Fruit fly (Drosophila melanogaster) whole organism, embryonic: ENCODE results near the gene CG13248.
A peak's percentile ranks its signal among the peaks of the same experiment; 100 is the strongest.

Experiments
- Bgb ChIP-seq: fragments of 200-800 bp; sonication (Bioruptor generic); IDR thresholded peaks from 2 replicates; pipeline ENCODE4 v1.3.6; 2022; ENCODE audit warnings: missing biosample characterization, missing genetic modification characterization; ENCODE audit not compliant: partially characterized antibody
- BtbVII ChIP-seq: fragments of 200-800 bp; sonication (Bioruptor generic); optimal IDR thresholded peaks from 3 replicates; lab custom pipeline; 2017; ENCODE audit warnings: missing biosample characterization, mild to moderate bottlenecking, missing genetic modification characterization
- C15 ChIP-seq: fragments of 200-800 bp; sonication (Bioruptor generic); IDR thresholded peaks from 3 replicates; pipeline ENCODE4 v1.3.6; 2022; ENCODE audit warnings: missing biosample characterization, missing genetic modification characterization
- CG12155 ChIP-seq: fragments of 200-800 bp; sonication (Bioruptor generic); optimal IDR thresholded peaks from 3 replicates; lab custom pipeline; 2016; ENCODE audit warnings: missing biosample characterization, missing genetic modification characterization
- CG12769 ChIP-seq: fragments of 200-800 bp; sonication (Bioruptor generic); optimal IDR thresholded peaks from 2 replicates; lab custom pipeline; 2019; ENCODE audit warnings: missing biosample characterization, mild to moderate bottlenecking, missing genetic modification characterization, moderate library complexity
- CG13424 ChIP-seq: fragments of 200-800 bp; sonication (Bioruptor generic); optimal IDR thresholded peaks from 2 replicates; lab custom pipeline; 2019; ENCODE audit warnings: missing biosample characterization, mild to moderate bottlenecking, missing genetic modification characterization, moderate library complexity
- CG14667 ChIP-seq: fragments of 200-800 bp; sonication (Bioruptor generic); IDR thresholded peaks from 2 replicates; pipeline ENCODE4 v1.3.6; 2022; ENCODE audit warnings: missing biosample characterization, missing genetic modification characterization
- CG1529 ChIP-seq: fragments of 200-800 bp; sonication (Bioruptor generic); optimal IDR thresholded peaks from 3 replicates; lab custom pipeline; 2018; ENCODE audit warnings: missing biosample characterization, missing genetic modification characterization
- CG17186 ChIP-seq: fragments of 200-800 bp; sonication (Bioruptor generic); optimal IDR thresholded peaks from 3 replicates; lab custom pipeline; 2017; ENCODE audit warnings: missing biosample characterization, missing genetic modification reagents, missing genetic modification characterization
- CG17829 ChIP-seq: fragments of 200-800 bp; optimal IDR thresholded peaks from 2 replicates; lab custom pipeline; 2019; ENCODE audit warnings: missing biosample characterization, mild to moderate bottlenecking, missing genetic modification characterization, moderate library complexity
- CG18476 ChIP-seq: fragments of 200-800 bp; sonication (Bioruptor generic); optimal IDR thresholded peaks from 2 replicates; lab custom pipeline; 2016; ENCODE audit warnings: missing biosample characterization, mild to moderate bottlenecking, missing genetic modification characterization
- CG2120 ChIP-seq: fragments of 200-800 bp; sonication (Bioruptor generic); optimal IDR thresholded peaks from 3 replicates; lab custom pipeline; 2016; ENCODE audit warnings: missing biosample characterization, missing genetic modification characterization
- CG3838 ChIP-seq: fragments of 200-800 bp; sonication (Bioruptor generic); optimal IDR thresholded peaks from 3 replicates; lab custom pipeline; 2016; ENCODE audit warnings: missing biosample characterization, missing genetic modification characterization
- CG6689 ChIP-seq: fragments of 200-800 bp; sonication (Bioruptor generic); IDR thresholded peaks from 2 replicates; pipeline ENCODE4 v1.3.6; 2022; ENCODE audit warnings: missing biosample characterization, missing genetic modification characterization
- CG6765 ChIP-seq: fragments of 200-800 bp; sonication (Bioruptor generic); optimal IDR thresholded peaks from 3 replicates; lab custom pipeline; 2017; ENCODE audit warnings: missing biosample characterization, mild to moderate bottlenecking, missing genetic modification characterization
- CG7987 ChIP-seq: fragments of 200-800 bp; sonication (Bioruptor generic); optimal IDR thresholded peaks from 2 replicates; lab custom pipeline; 2018; ENCODE audit warnings: missing biosample characterization, mild to moderate bottlenecking, missing genetic modification characterization, moderate library complexity
- CG8359 ChIP-seq: fragments of 200-800 bp; sonication (Bioruptor generic); optimal IDR thresholded peaks from 2 replicates; lab custom pipeline; 2017; ENCODE audit warnings: missing biosample characterization, mild to moderate bottlenecking, missing genetic modification characterization, borderline replicate concordance
- CHES-1-like ChIP-seq: fragments of 200-800 bp; sonication (Bioruptor generic); optimal IDR thresholded peaks from 2 replicates; lab custom pipeline; 2016; ENCODE audit warnings: missing biosample characterization, missing genetic modification characterization
- Ets65A ChIP-seq: fragments of 200-800 bp; sonication (Bioruptor generic); peaks from one replicate; lab custom pipeline; 2016; ENCODE audit warnings: missing biosample characterization, missing genetic modification characterization
- Gsc ChIP-seq: fragments of 200-800 bp; sonication (Bioruptor generic); IDR thresholded peaks from 2 replicates; pipeline ENCODE4 v1.3.6; 2022; ENCODE audit warnings: missing biosample characterization, missing genetic modification characterization
- HLH54F ChIP-seq: fragments of 200-800 bp; sonication (Bioruptor generic); optimal IDR thresholded peaks from 3 replicates; lab custom pipeline; 2016; ENCODE audit warnings: missing biosample characterization, missing genetic modification characterization
- Lhr ChIP-seq: fragments of 200-800 bp; sonication (Bioruptor generic); optimal IDR thresholded peaks from 3 replicates; lab custom pipeline; 2017; ENCODE audit warnings: mild to moderate bottlenecking, missing biosample characterization, missing genetic modification reagents, missing genetic modification characterization
- Nf-YC ChIP-seq: fragments of 200-800 bp; optimal IDR thresholded peaks from 3 replicates; lab custom pipeline; 2019; ENCODE audit warnings: missing biosample characterization, mild to moderate bottlenecking, missing genetic modification characterization, moderate library complexity
- Ravus ChIP-seq: fragments of 200-800 bp; sonication (Bioruptor generic); IDR thresholded peaks from 2 replicates; pipeline ENCODE4 v1.3.6; 2022; ENCODE audit warnings: missing biosample characterization, missing genetic modification characterization
- Rfx ChIP-seq: fragments of 200-800 bp; sonication (Bioruptor generic); IDR thresholded peaks from 2 replicates; pipeline ENCODE4 v1.3.6; 2022; ENCODE audit warnings: missing biosample characterization, missing genetic modification characterization
- Sry-δ ChIP-seq: fragments of 200-800 bp; sonication (Bioruptor generic); optimal IDR thresholded peaks from 2 replicates; lab custom pipeline; 2016; ENCODE audit warnings: missing biosample characterization, missing genetic modification characterization
- Ssrp ChIP-seq: fragments of 200-800 bp; sonication (Bioruptor generic); optimal IDR thresholded peaks from 2 replicates; lab custom pipeline; 2018; ENCODE audit warnings: missing biosample characterization, mild to moderate bottlenecking, missing genetic modification characterization, moderate library complexity
- Xbp1 ChIP-seq: fragments of 200-800 bp; sonication (Bioruptor generic); optimal IDR thresholded peaks from 3 replicates; lab custom pipeline; 2016; ENCODE audit warnings: missing biosample characterization, mild to moderate bottlenecking, missing genetic modification characterization
- amos ChIP-seq: fragments of 200-800 bp; sonication (Bioruptor generic); IDR thresholded peaks from 2 replicates; pipeline ENCODE4 v1.3.6; 2022; ENCODE audit warnings: missing biosample characterization, missing genetic modification characterization; ENCODE audit not compliant: partially characterized antibody
- ato ChIP-seq: fragments of 200-800 bp; sonication (Bioruptor generic); IDR thresholded peaks from 2 replicates; pipeline ENCODE4 v1.3.6; 2022; ENCODE audit warnings: missing biosample characterization, missing genetic modification characterization; ENCODE audit not compliant: partially characterized antibody
- bigmax ChIP-seq: fragments of 200-800 bp; sonication (Bioruptor generic); optimal IDR thresholded peaks from 2 replicates; lab custom pipeline; 2018; ENCODE audit warnings: missing biosample characterization, mild to moderate bottlenecking, missing genetic modification characterization
- cg ChIP-seq: fragments of 200-800 bp; sonication (Bioruptor generic); optimal IDR thresholded peaks from 3 replicates; lab custom pipeline; 2019; ENCODE audit warnings: missing biosample characterization, mild to moderate bottlenecking, missing genetic modification characterization, moderate library complexity
- disco-r ChIP-seq: fragments of 200-800 bp; sonication (Bioruptor generic); optimal IDR thresholded peaks from 2 replicates; lab custom pipeline; 2016; ENCODE audit warnings: missing biosample characterization, missing genetic modification characterization
- dm ChIP-seq: fragments of 200-800 bp; sonication (Bioruptor generic); optimal IDR thresholded peaks from 3 replicates; lab custom pipeline; 2016; ENCODE audit warnings: missing biosample characterization, missing genetic modification characterization
- dpn ChIP-seq, 2 experiments: fragments of 200-800 bp; sonication (Bioruptor generic); optimal IDR thresholded peaks; 3 replicates each; lab custom pipeline; 2016; ENCODE audit warnings: missing biosample characterization in 2 of 2, missing genetic modification characterization in 2 of 2
- emc ChIP-seq: fragments of 200-800 bp; sonication (Bioruptor generic); optimal IDR thresholded peaks from 2 replicates; lab custom pipeline; 2016; ENCODE audit warnings: missing biosample characterization, missing genetic modification characterization
- ind ChIP-seq: fragments of 200-800 bp; sonication (Bioruptor generic); optimal IDR thresholded peaks from 3 replicates; lab custom pipeline; 2016; ENCODE audit warnings: missing biosample characterization, missing genetic modification characterization
- knrl ChIP-seq: fragments of 200-800 bp; sonication (Bioruptor generic); IDR thresholded peaks from 3 replicates; pipeline ENCODE4 v1.3.6; 2022; ENCODE audit warnings: missing biosample characterization, missing genetic modification characterization; ENCODE audit not compliant: partially characterized antibody
- lbe ChIP-seq: fragments of 200-800 bp; sonication (Bioruptor generic); optimal IDR thresholded peaks from 2 replicates; lab custom pipeline; 2016; ENCODE audit warnings: missing biosample characterization, mild to moderate bottlenecking, missing genetic modification characterization
- p53 ChIP-seq: fragments of 200-800 bp; sonication (Bioruptor generic); optimal IDR thresholded peaks from 2 replicates; lab custom pipeline; 2016; ENCODE audit warnings: missing biosample characterization, missing genetic modification characterization
- pb ChIP-seq: fragments of 200-800 bp; sonication (Bioruptor generic); optimal IDR thresholded peaks from 3 replicates; lab custom pipeline; 2016; ENCODE audit warnings: missing biosample characterization, missing genetic modification characterization
- psq ChIP-seq: fragments of 200-800 bp; sonication (Bioruptor generic); optimal IDR thresholded peaks from 2 replicates; lab custom pipeline; 2017; ENCODE audit warnings: missing biosample characterization, missing genetic modification characterization
- run ChIP-seq: fragments of 200-800 bp; sonication (Bioruptor generic); optimal IDR thresholded peaks from 3 replicates; lab custom pipeline; 2018; ENCODE audit warnings: missing biosample characterization, mild to moderate bottlenecking, missing genetic modification characterization
- tgo ChIP-seq: fragments of 200-800 bp; sonication (Bioruptor generic); IDR thresholded peaks from 3 replicates; pipeline ENCODE4 v1.3.6; 2022; ENCODE audit warnings: missing biosample characterization, missing genetic modification characterization
- tll ChIP-seq, 2 experiments: fragments of 200-800 bp in 1 of 2; fragments of >200 bp in 1 of 2; sonication (Bioruptor generic) in 1 of 2; optimal IDR thresholded peaks; 2 replicates each; lab custom pipeline; 2017 to 2019; ENCODE audit warnings: missing biosample characterization in 2 of 2, missing genetic modification characterization in 2 of 2, mild to moderate bottlenecking in 1 of 2, moderate library complexity in 1 of 2
- tna ChIP-seq: fragments of 200-800 bp; sonication (Bioruptor generic); IDR thresholded peaks from 2 replicates; pipeline ENCODE4 v1.3.6; 2022; ENCODE audit warnings: missing biosample characterization, missing genetic modification characterization; ENCODE audit not compliant: partially characterized antibody
- twi ChIP-seq: fragments of 200-800 bp; optimal IDR thresholded peaks from 2 replicates; lab custom pipeline; 2019; ENCODE audit warnings: missing biosample characterization, mild to moderate bottlenecking, missing genetic modification characterization, moderate library complexity
- unc-4 ChIP-seq: fragments of 200-800 bp; sonication (Bioruptor generic); IDR thresholded peaks from 2 replicates; pipeline ENCODE4 v1.3.6; 2022; ENCODE audit warnings: missing biosample characterization, missing genetic modification characterization; ENCODE audit not compliant: partially characterized antibody
- z ChIP-seq: fragments of 200-800 bp; sonication (Bioruptor generic); IDR thresholded peaks from 3 replicates; pipeline ENCODE4 v1.3.6; 2022; ENCODE audit warnings: missing biosample characterization, missing genetic modification characterization

The CG13248 gene

DNA sequence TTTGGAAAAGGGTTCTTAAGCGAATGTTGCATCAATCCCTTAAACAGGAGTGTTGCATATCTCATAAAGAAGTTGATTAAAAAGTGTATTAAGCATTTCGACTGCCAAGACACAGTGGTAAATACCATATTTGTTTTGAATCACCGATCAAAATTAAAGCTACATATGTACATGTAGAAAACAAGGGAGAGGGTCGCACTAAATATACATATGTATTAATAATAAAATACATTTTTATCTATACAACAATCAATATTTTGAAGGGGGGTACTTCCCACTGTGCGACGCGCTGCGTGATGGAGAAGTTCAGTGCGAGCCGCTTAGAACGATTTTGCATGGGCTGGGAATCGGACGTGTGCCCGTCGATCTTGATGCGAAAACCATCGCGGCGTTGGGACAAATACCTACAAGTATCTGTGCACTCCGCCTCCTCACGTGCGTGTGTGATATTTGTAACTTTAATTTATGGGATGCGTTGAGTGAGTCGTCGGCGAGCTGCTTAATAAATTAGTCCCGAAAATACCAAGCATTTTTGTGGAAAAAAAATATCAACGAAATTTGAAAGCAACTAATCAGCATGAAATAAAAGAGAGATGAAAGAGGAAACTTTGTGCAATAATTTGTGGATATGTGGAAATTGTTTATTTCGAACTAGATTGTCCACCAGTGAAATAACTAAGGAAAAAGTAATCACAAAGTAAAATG is 34.6 kb upstream of the CG13248 start (continued):
- TF ChIP-seq dpn (GFP tag; optimal IDR thresholded peaks at IDR 0.05; lab: Kevin White, UChicago) (peak; percentile 24 to 89), lbe (GFP tag; lab: Kevin White, UChicago) (peak; percentile 91), tgo (GFP tag; lab: Robert Waterston, UW) (peak; percentile 91), Ssrp (peak; percentile 82), CG7987 (GFP tag; lab: Kevin White, UChicago) (peak; percentile 64), twi (tag; lab: Kevin White, UChicago) (peak; percentile 51), CG2120 (GFP tag; lab: Kevin White, UChicago) (peak; percentile 69), unc-4 (GFP tag; lab: Robert Waterston, UW) (no peak), BtbVII (GFP tag; lab: Kevin White, UChicago) (peak; percentile 84), Sry-δ (GFP tag; lab: Kevin White, UChicago) (no peak), CG17186 (GFP tag; lab: Kevin White, UChicago) (peak; percentile 32), CG3838 (GFP tag; lab: Kevin White, UChicago) (no peak), p53 (GFP tag; lab: Kevin White, UChicago) (no peak), Ets65A (peak; percentile 83), CG6765 (GFP tag; lab: Kevin White, UChicago) (peak; percentile 65), CG14667 (GFP tag; lab: Robert Waterston, UW) (peak; percentile 82), CG17829 (tag; lab: Kevin White, UChicago) (peak; percentile 85), CG1529 (peak; percentile 68), CG8359 (GFP tag; lab: Kevin White, UChicago) (peak; percentile 58), CG13424 (tag; lab: Kevin White, UChicago) (peak; percentile 82), dm (GFP tag; lab: Kevin White, UChicago) (no peak), Xbp1 (GFP tag; lab: Kevin White, UChicago) (peak; percentile 79), tna (GFP tag; lab: Robert Waterston, UW) (0 out of 2 replicates have a peak, but pooled peaks have one; percentile 27), tll (GFP tag; optimal IDR thresholded peaks at IDR 0.05; lab: Kevin White, UChicago) (no peak), z (no peak), C15 (GFP tag; lab: Robert Waterston, UW) (peak; percentile 80; the same call in 2 of the 3 replicates), amos (GFP tag; lab: Robert Waterston, UW) (no peak), psq (GFP tag; lab: Kevin White, UChicago) (peak; percentile 28), knrl (peak; percentile 35; the same call in 1 of the 3 replicates), pb (GFP tag; lab: Kevin White, UChicago) (no peak), ind (GFP tag; lab: Kevin White, UChicago) (peak; percentile 89), CG18476 (GFP tag; lab: Kevin White, UChicago) (peak; percentile 53), Gsc (GFP tag; lab: Robert Waterston, UW) (no peak; the same call in 1 of the 2 replicates), CG12155 (GFP tag; lab: Kevin White, UChicago) (peak; percentile 56), bigmax (GFP tag; lab: Kevin White, UChicago) (no peak), emc (GFP tag; lab: Kevin White, UChicago) (no peak), Lhr (GFP tag; lab: Kevin White, UChicago) (peak; percentile 51), Nf-YC (tag; lab: Kevin White, UChicago) (peak; percentile 47), CHES-1-like (GFP tag; lab: Kevin White, UChicago) (no peak), CG6689 (GFP tag; lab: Robert Waterston, UW) (peak; percentile 91), HLH54F (GFP tag; lab: Kevin White, UChicago) (peak; percentile 32), CG12769 (tag; lab: Kevin White, UChicago) (peak; percentile 85), Bgb (0 out of 2 replicates have a peak, but pooled peaks have one; percentile 21), disco-r (GFP tag; lab: Kevin White, UChicago) (no peak), Ravus (peak; percentile 80), run (peak; percentile 77), ato (no peak), Rfx (peak; percentile 91), cg (GFP tag; lab: Kevin White, UChicago) (no peak)
